Fruit fly (Drosophila melanogaster): ENCODE measurements around the gene CG13901.

The CG13901 gene

dm6 chr3L:833878-834277 lies 3.7 kb downstream of the CG13901 start, which contains the start of gene CG42553 (continued):
- TF ChIP-seq HmgD (GFP tag; optimal IDR thresholded peaks at IDR 0.05) (no peak), CG17361 (GFP tag; IDR thresholded peaks at IDR 0.05) (no peak), croc (GFP tag; conservative IDR thresholded peaks at IDR 0.05) (no peak), CG11247 (GFP tag; IDR thresholded peaks at IDR 0.05) (no peak), hkb (optimal IDR thresholded peaks at IDR 0.05) (no peak), hkb (GFP tag; IDR thresholded peaks at IDR 0.05) (no peak), Bdp1 (GFP tag; optimal IDR thresholded peaks at IDR 0.05) (no peak), ase (GFP tag; IDR thresholded peaks at IDR 0.05) (no peak), CG12942 (GFP tag; optimal IDR thresholded peaks at IDR 0.05) (no peak), CG15479 (GFP tag; optimal IDR thresholded peaks at IDR 0.05) (no peak), MTF-1 (GFP tag; optimal IDR thresholded peaks at IDR 0.05; ENCODE audit: borderline replicate concordance) (no peak), sima (GFP tag; optimal IDR thresholded peaks at IDR 0.05) (no peak), emc (GFP tag; optimal IDR thresholded peaks at IDR 0.05) (no peak), CG2889 (GFP tag; IDR thresholded peaks at IDR 0.05) (no peak), sqz (GFP tag; optimal IDR thresholded peaks at IDR 0.05) (no peak), gce (GFP tag; IDR thresholded peaks at IDR 0.05) (no peak), Opbp (GFP tag; IDR thresholded peaks at IDR 0.05; ENCODE audit: partially characterized antibody) (peak; percentile 65; the same call in 2 of the 3 replicates), crc (GFP tag; optimal IDR thresholded peaks at IDR 0.05) (no peak), stwl (tag; optimal IDR thresholded peaks at IDR 0.05) (peak; percentile 7), CG11696 (GFP tag; IDR thresholded peaks at IDR 0.05) (no peak), CG30020 (tag; optimal IDR thresholded peaks at IDR 0.05) (no peak), CG13624 (GFP tag; optimal IDR thresholded peaks at IDR 0.05) (no peak), pb (GFP tag; optimal IDR thresholded peaks at IDR 0.05) (no peak), CG15696 (tag; optimal IDR thresholded peaks at IDR 0.05) (no peak), Drgx (GFP tag; IDR thresholded peaks at IDR 0.05) (no peak), Hey (tag; optimal IDR thresholded peaks at IDR 0.05) (no peak), CG3281 (GFP tag; optimal IDR thresholded peaks at IDR 0.05) (no peak), klu (GFP tag; IDR thresholded peaks at IDR 0.05) (no peak), amos (GFP tag; IDR thresholded peaks at IDR 0.05; ENCODE audit: partially characterized antibody) (peak; percentile 60; the same call in 1 of the 2 replicates), ab (GFP tag; optimal IDR thresholded peaks at IDR 0.05) (no peak), crp (GFP tag; optimal IDR thresholded peaks at IDR 0.05) (peak; percentile 24 to 86), MBD-R2 (GFP tag; IDR thresholded peaks at IDR 0.05) (peak; percentile 84), CG18764 (GFP tag; optimal IDR thresholded peaks at IDR 0.05) (no peak), CG12104 (GFP tag; optimal IDR thresholded peaks at IDR 0.05) (no peak), CG10274 (GFP tag; optimal IDR thresholded peaks at IDR 0.05) (no peak), inv (GFP tag; IDR thresholded peaks at IDR 0.05; ENCODE audit: partially characterized antibody) (no peak; the same call in 1 of the 2 replicates), cg (GFP tag; optimal IDR thresholded peaks at IDR 0.05) (no peak), dmrt99B (tag; optimal IDR thresholded peaks at IDR 0.05) (no peak), danr (GFP tag; IDR thresholded peaks at IDR 0.05) (no peak), Max (GFP tag; optimal IDR thresholded peaks at IDR 0.05) (no peak), Fer2 (tag; optimal IDR thresholded peaks at IDR 0.05) (no peak), H2.0 (GFP tag; IDR thresholded peaks at IDR 0.05) (no peak), gt (GFP tag; IDR thresholded peaks at IDR 0.05) (no peak), CG1792 (GFP tag; optimal IDR thresholded peaks at IDR 0.05) (no peak), eyg (GFP tag; optimal IDR thresholded peaks at IDR 0.05) (no peak), tap (tag; optimal IDR thresholded peaks at IDR 0.05) (no peak), Xrp1 (GFP tag; IDR thresholded peaks at IDR 0.05) (no peak), E2f2 (GFP tag; IDR thresholded peaks at IDR 0.05) (no peak), Rfx (GFP tag; IDR thresholded peaks at IDR 0.05) (peak; percentile 31; the same call in 1 of the 2 replicates), hbn (GFP tag; IDR thresholded peaks at IDR 0.05; ENCODE audit: partially characterized antibody) (peak; percentile 44), cwo (GFP tag; optimal IDR thresholded peaks at IDR 0.05) (no peak), CG14860 (GFP tag; IDR thresholded peaks at IDR 0.05; ENCODE audit: partially characterized antibody) (no peak)

Measured in whole organism, embryonic.